Fruit fly (Drosophila melanogaster): Measurements from ENCODE around the gene fru.

dm6 chr3R:18487808-18488548 lies 57.4 kb downstream of the fru start:
- TF ChIP-seq psq (optimal IDR thresholded peaks at IDR 0.05), result no peak
- no peak for TF ChIP-seq EcR (GFP tag; optimal IDR thresholded peaks at IDR 0.05)
- no peak for TF ChIP-seq CG8478 (optimal IDR thresholded peaks at IDR 0.05)
- TF ChIP-seq Dll (optimal IDR thresholded peaks at IDR 0.05), result no peak
- TF ChIP-seq usp (GFP tag; optimal IDR thresholded peaks at IDR 0.05), result no peak
- no peak for TF ChIP-seq pan (optimal IDR thresholded peaks at IDR 0.05)

All from whole organism.